Worm (Caenorhabditis elegans): ENCODE data around the gene pat-2.
A peak's percentile ranks its signal among the peaks of the same experiment; 100 is the strongest.

DNA sequence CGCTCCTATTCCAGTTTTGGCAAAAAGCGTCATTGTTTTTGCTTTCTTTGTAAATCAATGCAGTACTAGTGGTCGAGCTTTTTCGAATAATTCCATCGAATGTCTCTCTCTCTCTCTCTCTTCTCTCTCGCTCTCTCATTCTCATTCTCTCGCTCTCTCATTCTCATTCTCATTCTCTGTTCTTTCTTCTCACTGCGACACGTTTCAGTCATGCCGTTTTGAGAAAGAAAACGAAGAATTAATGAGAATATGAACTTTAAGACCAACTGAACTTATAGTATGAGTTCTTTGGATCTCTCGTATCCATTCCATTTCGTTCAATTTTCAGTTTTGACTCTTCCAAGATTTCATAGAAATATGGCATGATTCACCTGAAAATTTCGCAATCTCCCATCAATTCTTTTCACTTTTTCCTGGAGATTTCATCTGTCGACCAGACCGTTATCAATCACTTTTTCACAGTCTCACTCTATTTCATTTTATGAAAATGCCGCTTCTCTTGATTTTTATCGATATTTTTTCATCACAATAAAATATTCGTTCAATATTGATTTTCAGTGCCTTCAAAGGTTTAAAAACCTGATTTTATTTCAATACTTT, 46.2 kb upstream of the pat-2 start:
- TF ChIP-seq Y55F3AM.14 (GFP tag; optimal IDR thresholded peaks at IDR 0.05) = no peak
- TF ChIP-seq sem-4 (tag; optimal IDR thresholded peaks at IDR 0.05) = no peak
- TF ChIP-seq egl-27 (tag; optimal IDR thresholded peaks at IDR 0.05) = no peak
- peak; percentile 39 for TF ChIP-seq sma-9 (GFP tag; optimal IDR thresholded peaks at IDR 0.05)
- no peak for TF ChIP-seq sma-9 (tag; optimal IDR thresholded peaks at IDR 0.05)
- TF ChIP-seq nhr-237 (tag; optimal IDR thresholded peaks at IDR 0.05) = no peak
- no peak for TF ChIP-seq F13H6.1 (tag; optimal IDR thresholded peaks at IDR 0.05)
